Worm (Caenorhabditis elegans) whole organism, late embryonic: Measurements from ENCODE around the gene E02C12.6.

Source experiments
- F13H6.1 ChIP-seq: sonication (generic microtip); optimal IDR thresholded peaks from 2 replicates; lab custom pipeline; 2016; ENCODE audit warnings: missing genetic modification characterization, missing compliant biosample characterization
- K09A11.1 ChIP-seq: sonication (generic microtip); optimal IDR thresholded peaks from 2 replicates; lab custom pipeline; 2017; ENCODE audit warnings: antibody characterized with exemption, mild to moderate bottlenecking, missing genetic modification characterization, missing compliant biosample characterization; ENCODE audit not compliant: insufficient read depth
- ama-1 ChIP-seq: fragments of 150-350 bp; optimal IDR thresholded peaks from 2 replicates; lab custom pipeline; 2014
- ceh-18 ChIP-seq: sonication (generic microtip); optimal IDR thresholded peaks from 2 replicates; lab custom pipeline; 2016; ENCODE audit warnings: missing genetic modification characterization, missing compliant biosample characterization
- ceh-19 ChIP-seq: fragments of 200-800 bp; sonication (Bioruptor generic); optimal IDR thresholded peaks from 2 replicates; lab custom pipeline; 2018; ENCODE audit warnings: mild to moderate bottlenecking, missing genetic modification characterization, missing compliant biosample characterization
- ceh-2 ChIP-seq: sonication (generic microtip); optimal IDR thresholded peaks from 2 replicates; lab custom pipeline; 2016; ENCODE audit warnings: missing genotype, missing genetic modification characterization, missing compliant biosample characterization
- ceh-22 ChIP-seq: sonication (generic microtip); optimal IDR thresholded peaks from 2 replicates; lab custom pipeline; 2017; ENCODE audit warnings: missing biosample characterization, missing genetic modification characterization
- ceh-24 ChIP-seq: sonication (generic microtip); optimal IDR thresholded peaks from 2 replicates; lab custom pipeline; 2016; ENCODE audit warnings: mild to moderate bottlenecking, missing genetic modification characterization, missing compliant biosample characterization
- ceh-31 ChIP-seq: sonication (generic microtip); optimal IDR thresholded peaks from 2 replicates; lab custom pipeline; 2016; ENCODE audit warnings: missing genetic modification characterization, missing compliant biosample characterization
- ceh-34 ChIP-seq: sonication (generic microtip); optimal IDR thresholded peaks from 2 replicates; lab custom pipeline; 2016; ENCODE audit warnings: mild to moderate bottlenecking, missing genetic modification characterization, missing compliant biosample characterization
- ceh-45 ChIP-seq: fragments of 200-800 bp; sonication (Bioruptor generic); IDR thresholded peaks from 2 replicates; pipeline ENCODE4 v1.3.6; 2022; ENCODE audit warnings: missing genetic modification reagents, missing genetic modification characterization, missing compliant biosample characterization
- ceh-48 ChIP-seq: sonication (generic microtip); optimal IDR thresholded peaks from 2 replicates; lab custom pipeline; 2016; ENCODE audit warnings: missing genetic modification characterization, inconsistent platforms, missing compliant biosample characterization
- ceh-9 ChIP-seq: sonication (generic microtip); optimal IDR thresholded peaks from 2 replicates; lab custom pipeline; 2016; ENCODE audit warnings: mild to moderate bottlenecking, missing genetic modification characterization, inconsistent platforms, missing compliant biosample characterization
- che-1 ChIP-seq: sonication (generic microtip); optimal IDR thresholded peaks from 2 replicates; lab custom pipeline; 2016; ENCODE audit warnings: mild to moderate bottlenecking, missing genetic modification characterization, missing compliant biosample characterization
- dve-1 ChIP-seq: sonication (generic microtip); optimal IDR thresholded peaks from 2 replicates; lab custom pipeline; 2017; ENCODE audit warnings: antibody characterized with exemption, mild to moderate bottlenecking, missing genetic modification characterization, missing compliant biosample characterization
- elt-2 ChIP-seq: sonication (generic microtip); optimal IDR thresholded peaks from 2 replicates; lab custom pipeline; 2016; ENCODE audit warnings: missing genetic modification reagents, missing genetic modification characterization, missing compliant biosample characterization
- elt-4 ChIP-seq: sonication (generic microtip); optimal IDR thresholded peaks from 2 replicates; lab custom pipeline; 2016; ENCODE audit warnings: missing genetic modification characterization, missing compliant biosample characterization
- eyg-1 ChIP-seq: sonication (generic microtip); optimal IDR thresholded peaks from 2 replicates; lab custom pipeline; 2016; ENCODE audit warnings: missing genotype, missing genetic modification characterization, missing compliant biosample characterization
- fax-1 ChIP-seq: sonication (generic microtip); optimal IDR thresholded peaks from 2 replicates; lab custom pipeline; 2016; ENCODE audit warnings: missing genotype, missing genetic modification characterization, missing compliant biosample characterization
- fkh-6 ChIP-seq: sonication (generic microtip); optimal IDR thresholded peaks from 2 replicates; lab custom pipeline; 2016; ENCODE audit warnings: missing genetic modification characterization, missing compliant biosample characterization
- gmeb-2 ChIP-seq: sonication (generic microtip); optimal IDR thresholded peaks from 2 replicates; lab custom pipeline; 2016; ENCODE audit warnings: missing genetic modification characterization, inconsistent platforms, missing compliant biosample characterization
- hlh-30 ChIP-seq: sonication (generic microtip); optimal IDR thresholded peaks from 2 replicates; lab custom pipeline; 2017; ENCODE audit warnings: antibody characterized with exemption, missing genetic modification characterization, missing compliant biosample characterization; ENCODE audit not compliant: insufficient read depth
- hlh-6 ChIP-seq: sonication (generic microtip); optimal IDR thresholded peaks from 2 replicates; lab custom pipeline; 2016; ENCODE audit warnings: missing genotype, missing genetic modification characterization, missing compliant biosample characterization
- hlh-8 ChIP-seq: sonication (generic microtip); optimal IDR thresholded peaks from 2 replicates; lab custom pipeline; 2016; ENCODE audit warnings: missing genotype, missing genetic modification characterization, missing compliant biosample characterization
- lim-6 ChIP-seq: sonication (generic microtip); optimal IDR thresholded peaks from 2 replicates; lab custom pipeline; 2016; ENCODE audit warnings: missing genetic modification characterization, missing compliant biosample characterization
- lin-11 ChIP-seq: fragments of 200-800 bp; sonication (Bioruptor generic); optimal IDR thresholded peaks from 2 replicates; lab custom pipeline; 2018; ENCODE audit warnings: mild to moderate bottlenecking, missing genetic modification characterization, missing compliant biosample characterization
- madf-2 ChIP-seq: sonication (generic microtip); optimal IDR thresholded peaks from 2 replicates; lab custom pipeline; 2017; ENCODE audit warnings: missing genetic modification characterization, missing compliant biosample characterization
- mec-3 ChIP-seq: sonication (generic microtip); optimal IDR thresholded peaks from 2 replicates; lab custom pipeline; 2016; ENCODE audit warnings: borderline replicate concordance, missing genetic modification characterization, missing compliant biosample characterization
- nhr-232 ChIP-seq: sonication (generic microtip); optimal IDR thresholded peaks from 2 replicates; lab custom pipeline; 2016; ENCODE audit warnings: missing genetic modification characterization, missing compliant biosample characterization
- odd-2 ChIP-seq: sonication (generic microtip); optimal IDR thresholded peaks from 2 replicates; lab custom pipeline; 2017; ENCODE audit warnings: antibody characterized with exemption, mild to moderate bottlenecking, missing genetic modification characterization, missing compliant biosample characterization
- pag-3 ChIP-seq: sonication (generic microtip); optimal IDR thresholded peaks from 2 replicates; lab custom pipeline; 2016; ENCODE audit warnings: missing compliant biosample characterization, missing genetic modification characterization, borderline replicate concordance
- pha-2 ChIP-seq: sonication (generic microtip); optimal IDR thresholded peaks from 2 replicates; lab custom pipeline; 2017; ENCODE audit warnings: mild to moderate bottlenecking, missing genetic modification characterization, missing compliant biosample characterization
- pha-4 ChIP-seq: fragments of 150-350 bp; optimal IDR thresholded peaks from 2 replicates; lab custom pipeline; 2018; ENCODE audit warnings: missing biosample characterization, missing genetic modification reagents, missing genetic modification characterization
- pros-1 ChIP-seq: fragments of 150-350 bp; optimal IDR thresholded peaks from 2 replicates; lab custom pipeline; 2014; ENCODE audit warnings: missing biosample characterization, missing genetic modification reagents, missing genetic modification characterization
- ref-2 ChIP-seq: sonication (generic microtip); optimal IDR thresholded peaks from 2 replicates; lab custom pipeline; 2016; ENCODE audit warnings: missing genetic modification characterization, missing compliant biosample characterization
- sox-2 ChIP-seq: fragments of 200-800 bp; sonication (Bioruptor generic); IDR thresholded peaks from 2 replicates; pipeline ENCODE4 v1.3.6; 2022; ENCODE audit warnings: missing genetic modification reagents, missing genetic modification characterization, missing compliant biosample characterization
- sox-4 ChIP-seq: sonication (generic microtip); optimal IDR thresholded peaks from 2 replicates; lab custom pipeline; 2017; ENCODE audit warnings: mild to moderate bottlenecking, missing genetic modification characterization, inconsistent platforms, missing compliant biosample characterization
- syd-9 ChIP-seq: sonication (generic microtip); optimal IDR thresholded peaks from 2 replicates; lab custom pipeline; 2016; ENCODE audit warnings: mild to moderate bottlenecking, missing genetic modification characterization, moderate library complexity, missing compliant biosample characterization
- tbx-2 ChIP-seq: sonication (generic microtip); optimal IDR thresholded peaks from 2 replicates; lab custom pipeline; 2016; ENCODE audit warnings: missing genetic modification characterization, missing compliant biosample characterization
- ttx-3 ChIP-seq: sonication (generic microtip); optimal IDR thresholded peaks from 2 replicates; lab custom pipeline; 2016; ENCODE audit warnings: missing genetic modification reagents, missing genetic modification characterization, missing compliant biosample characterization
- unc-3 ChIP-seq, 2 experiments: fragments of 200-800 bp in 1 of 2; sonication (Bioruptor generic) in 1 of 2; sonication (generic microtip) in 1 of 2; conservative IDR thresholded peaks in 1 of 2; optimal IDR thresholded peaks in 1 of 2; 2 replicates each; pipeline versions ENCODE4 v1.3.6 to Lab custom; 2016 to 2022; ENCODE audit warnings: missing compliant biosample characterization in 2 of 2, missing genetic modification characterization in 2 of 2, missing genetic modification reagents in 1 of 2
- unc-55 ChIP-seq: sonication (generic microtip); optimal IDR thresholded peaks from 2 replicates; lab custom pipeline; 2017; ENCODE audit warnings: missing biosample characterization, missing genetic modification reagents, missing genetic modification characterization
- unc-86 ChIP-seq: sonication (generic microtip); optimal IDR thresholded peaks from 2 replicates; lab custom pipeline; 2016; ENCODE audit warnings: missing genetic modification characterization, missing compliant biosample characterization
- zip-5 ChIP-seq: sonication (generic microtip); optimal IDR thresholded peaks from 2 replicates; lab custom pipeline; 2016; ENCODE audit warnings: missing genetic modification characterization, missing compliant biosample characterization

E02C12.6 gene

DNA sequence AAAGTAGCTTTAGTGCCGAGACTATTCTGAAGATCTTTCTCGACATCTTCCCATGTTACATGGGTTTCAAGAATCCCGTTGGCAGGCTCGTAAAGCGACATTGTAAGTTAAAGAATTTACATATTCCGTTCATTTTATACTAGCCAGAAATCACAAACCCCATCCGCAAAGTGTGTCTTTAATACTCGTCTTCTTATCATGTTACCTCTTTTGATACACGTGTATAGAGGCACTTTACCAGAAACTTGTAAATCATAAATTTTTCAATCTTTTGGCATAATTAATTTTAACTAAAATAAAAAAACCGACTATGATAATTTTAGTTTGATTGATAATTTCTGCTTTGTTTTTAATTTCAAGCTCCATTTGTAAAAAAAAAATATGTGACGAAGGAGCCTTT, at the start of gene E02C12.6:
Gene E02C12.6, minus strand, starts transcription at position 101 of the 400 bp plus-strand sequence.
- TF ChIP-seq nhr-232 (tag; lab: Kevin White, UChicago) = no peak
- no peak for TF ChIP-seq ceh-9 (tag; lab: Kevin White, UChicago)
- no peak for TF ChIP-seq ceh-31 (tag; lab: Kevin White, UChicago)
- no peak for TF ChIP-seq mec-3 (tag; lab: Kevin White, UChicago)
- TF ChIP-seq ceh-45 (GFP tag; lab: Robert Waterston, UW) = no peak
- no peak for TF ChIP-seq ttx-3 (tag; lab: Kevin White, UChicago)
- TF ChIP-seq hlh-8 = no peak
- no peak for TF ChIP-seq K09A11.1 (tag; lab: Kevin White, UChicago)
- no peak for TF ChIP-seq hlh-30 (tag; lab: Kevin White, UChicago)
- TF ChIP-seq pag-3 (tag; lab: Kevin White, UChicago) = no peak
- no peak for TF ChIP-seq dve-1
- no peak for TF ChIP-seq lin-11 (tag; lab: Kevin White, UChicago)
- TF ChIP-seq syd-9 = no peak
- no peak for TF ChIP-seq elt-2
- no peak for TF ChIP-seq pha-4 (tag; lab: Kevin White, UChicago)
- no peak for TF ChIP-seq fax-1 (tag; lab: Kevin White, UChicago)
- no peak for TF ChIP-seq pros-1 (tag; lab: Kevin White, UChicago)
- no peak for TF ChIP-seq pha-2 (tag; lab: Kevin White, UChicago)
- TF ChIP-seq hlh-6 (tag; lab: Kevin White, UChicago) = no peak
- TF ChIP-seq unc-3 (GFP tag; conservative IDR thresholded peaks at IDR 0.05; lab: Robert Waterston, UW) = no peak
- no peak for TF ChIP-seq unc-3 (tag; optimal IDR thresholded peaks at IDR 0.05; lab: Kevin White, UChicago)

- no peak for TF ChIP-seq odd-2
- no peak for TF ChIP-seq ref-2 (tag; lab: Kevin White, UChicago)
- no peak for TF ChIP-seq sox-2
- TF ChIP-seq zip-5 = no peak
- TF ChIP-seq ceh-34 (tag; lab: Kevin White, UChicago) = no peak
- no peak for TF ChIP-seq ceh-24 (tag; lab: Kevin White, UChicago)
- no peak for TF ChIP-seq che-1 (tag; lab: Kevin White, UChicago)
- no peak for TF ChIP-seq eyg-1 (tag; lab: Kevin White, UChicago)
- no peak for TF ChIP-seq elt-4 (tag; lab: Kevin White, UChicago)
- no peak for TF ChIP-seq elt-2
- TF ChIP-seq madf-2 (tag; lab: Kevin White, UChicago) = no peak
- TF ChIP-seq ceh-48 (tag; lab: Kevin White, UChicago) = no peak
- no peak for TF ChIP-seq fax-1 (tag; lab: Kevin White, UChicago)
- no peak for TF ChIP-seq gmeb-2 (tag; lab: Kevin White, UChicago)
- no peak for TF ChIP-seq unc-86 (tag; lab: Kevin White, UChicago)
- no peak for TF ChIP-seq ama-1 (lab: Kevin White, UChicago)
- no peak for TF ChIP-seq F13H6.1 (tag; lab: Kevin White, UChicago)
- no peak for TF ChIP-seq lim-6 (tag; lab: Kevin White, UChicago)
- no peak for TF ChIP-seq ceh-2 (tag; lab: Kevin White, UChicago)
Observed at ce11 chrV:9416624-9417023, 45.7 kb upstream of the E02C12.6 start, which contains the start of gene F36D4.1. Gene F36D4.1 (plus strand): TSS chrV:9416924.

ce11 chrV:9414516-9414915, 43.6 kb upstream of the E02C12.6 start, which contains the start of gene F36D4.4:
Gene F36D4.4 (minus strand): TSS chrV:9414616.
- TF ChIP-seq unc-55 (GFP tag; lab: Kevin White, UChicago) = no peak
- no peak for TF ChIP-seq sox-4 (tag; lab: Kevin White, UChicago)
- no peak for TF ChIP-seq tbx-2 (tag; lab: Kevin White, UChicago)
- no peak for TF ChIP-seq odd-2
- no peak for TF ChIP-seq hlh-6 (tag; lab: Kevin White, UChicago)
- no peak for TF ChIP-seq ceh-22 (tag; lab: Kevin White, UChicago)
- TF ChIP-seq ceh-31 (tag; lab: Kevin White, UChicago) = no peak
- no peak for TF ChIP-seq unc-86 (tag; lab: Kevin White, UChicago)
- TF ChIP-seq elt-4 (tag; lab: Kevin White, UChicago) = no peak
- no peak for TF ChIP-seq pros-1 (tag; lab: Kevin White, UChicago)
- no peak for TF ChIP-seq ceh-19
- TF ChIP-seq lim-6 (tag; lab: Kevin White, UChicago) = no peak
- no peak for TF ChIP-seq hlh-8
- no peak for TF ChIP-seq fkh-6
- TF ChIP-seq mec-3 (tag; lab: Kevin White, UChicago) = no peak
- no peak for TF ChIP-seq ceh-2 (tag; lab: Kevin White, UChicago)
- no peak for TF ChIP-seq pha-4 (tag; lab: Kevin White, UChicago)
- TF ChIP-seq pag-3 (tag; lab: Kevin White, UChicago) = no peak
- TF ChIP-seq elt-2 = no peak
- TF ChIP-seq ceh-18 (tag; lab: Kevin White, UChicago) = no peak
